Fruit fly (Drosophila melanogaster) whole organism, wandering third instar larva: ENCODE measurements around the gene jagn.

Experiments used
- Abd-B ChIP-seq: fragments of >200 bp; optimal IDR thresholded peaks from 2 replicates; lab custom pipeline; 2017; ENCODE audit warnings: missing biosample characterization, missing genetic modification characterization
- CG32264 ChIP-seq: fragments of 200-800 bp; sonication (Bioruptor generic); optimal IDR thresholded peaks from 2 replicates; lab custom pipeline; 2016; ENCODE audit warnings: missing biosample characterization, missing genetic modification characterization
- CG9705 ChIP-seq: fragments of 200-800 bp; sonication (Bioruptor generic); optimal IDR thresholded peaks from 2 replicates; lab custom pipeline; 2018; ENCODE audit warnings: missing biosample characterization, mild to moderate bottlenecking, missing genetic modification characterization
- CrebA ChIP-seq: fragments of 200-800 bp; sonication (Bioruptor generic); optimal IDR thresholded peaks from 2 replicates; lab custom pipeline; 2016; ENCODE audit warnings: missing biosample characterization, mild to moderate bottlenecking, missing genetic modification characterization, borderline replicate concordance
- Dfd ChIP-seq: fragments of >200 bp; optimal IDR thresholded peaks from 2 replicates; lab custom pipeline; 2017; ENCODE audit warnings: missing biosample characterization, missing genetic modification characterization
- Dif ChIP-seq: fragments of 200-275, 200-300 bp; sonication (Bioruptor generic); optimal IDR thresholded peaks from 2 replicates; lab custom pipeline; 2018; ENCODE audit warnings: missing biosample characterization, missing genetic modification characterization; ENCODE audit not compliant: partially characterized antibody
- GATAd ChIP-seq: sonication (Bioruptor generic); optimal IDR thresholded peaks from 2 replicates; lab custom pipeline; 2016; ENCODE audit warnings: missing biosample characterization, missing genetic modification characterization
- HLH106 ChIP-seq: fragments of 200-800 bp; optimal IDR thresholded peaks from 3 replicates; lab custom pipeline; 2019; ENCODE audit warnings: missing biosample characterization, mild to moderate bottlenecking, missing genetic modification characterization, moderate library complexity
- Hnf4 ChIP-seq: fragments of 200-800 bp; sonication (Bioruptor generic); optimal IDR thresholded peaks from 2 replicates; lab custom pipeline; 2016; ENCODE audit warnings: missing biosample characterization, mild to moderate bottlenecking, missing genetic modification characterization
- Hr78 ChIP-seq: fragments of >200 bp; optimal IDR thresholded peaks from 2 replicates; lab custom pipeline; 2017; ENCODE audit warnings: missing biosample characterization, missing genetic modification characterization
- Hr83 ChIP-seq: fragments of 200-300 bp; sonication (Bioruptor generic); optimal IDR thresholded peaks from 2 replicates; lab custom pipeline; 2016; ENCODE audit warnings: missing biosample characterization, mild to moderate bottlenecking, missing genetic modification characterization, moderate library complexity; ENCODE audit not compliant: poor library complexity, severe bottlenecking
- Jra ChIP-seq: sonication (Bioruptor generic); optimal IDR thresholded peaks from 2 replicates; lab custom pipeline; 2016; ENCODE audit warnings: missing biosample characterization, missing genetic modification characterization
- Mio ChIP-seq: sonication (Bioruptor generic); optimal IDR thresholded peaks from 2 replicates; lab custom pipeline; 2016; ENCODE audit warnings: missing biosample characterization, missing genetic modification characterization
- Myc ChIP-seq: fragments of >200 bp; optimal IDR thresholded peaks from 2 replicates; lab custom pipeline; 2017
- N ChIP-seq: fragments of >200 bp; optimal IDR thresholded peaks from 2 replicates; lab custom pipeline; 2018; ENCODE audit warnings: missing biosample characterization, missing external identifiers, missing genetic modification characterization
- OdsH ChIP-seq: fragments of 200-800 bp; sonication (Bioruptor generic); optimal IDR thresholded peaks from 2 replicates; lab custom pipeline; 2016; ENCODE audit warnings: missing biosample characterization, mild to moderate bottlenecking, missing genetic modification characterization
- Rel ChIP-seq, 2 experiments: fragments of 200-800 bp; sonication (Bioruptor generic) in 1 of 2; optimal IDR thresholded peaks; 2 replicates in 1 of 2; 3 replicates in 1 of 2; lab custom pipeline; 2016 to 2019; ENCODE audit warnings: mild to moderate bottlenecking in 2 of 2, missing biosample characterization in 2 of 2, missing genetic modification characterization in 2 of 2, moderate library complexity in 1 of 2
- Sp1 ChIP-seq: fragments of 200-800 bp; sonication (Bioruptor generic); optimal IDR thresholded peaks from 3 replicates; lab custom pipeline; 2019; ENCODE audit warnings: missing biosample characterization, mild to moderate bottlenecking, missing genetic modification characterization, moderate library complexity
- Vsx2 ChIP-seq: fragments of 200-300, 225-300 bp; sonication (Bioruptor generic); optimal IDR thresholded peaks from 2 replicates; lab custom pipeline; 2018; ENCODE audit warnings: missing biosample characterization, missing genetic modification characterization; ENCODE audit not compliant: partially characterized antibody
- br ChIP-seq: fragments of 200-800 bp; sonication (Bioruptor generic); optimal IDR thresholded peaks from 2 replicates; lab custom pipeline; 2016; ENCODE audit warnings: missing biosample characterization, missing genetic modification characterization
- brk ChIP-seq: fragments of 200-800 bp; sonication (Bioruptor generic); optimal IDR thresholded peaks from 2 replicates; lab custom pipeline; 2016; ENCODE audit warnings: missing biosample characterization, mild to moderate bottlenecking, missing genetic modification characterization
- dl ChIP-seq, 2 experiments: fragments of 175-275, 200-275 bp in 1 of 2; fragments of 200-275 bp in 1 of 2; sonication (Bioruptor generic); optimal IDR thresholded peaks; lab custom pipeline; 2018; ENCODE audit warnings: mild to moderate bottlenecking in 2 of 2, missing biosample characterization in 2 of 2, missing genetic modification characterization in 2 of 2, moderate library complexity in 2 of 2; ENCODE audit not compliant: partially characterized antibody in 2 of 2, insufficient read depth in 1 of 2
- dmrt93B ChIP-seq: fragments of 200-800 bp; sonication (Bioruptor generic); optimal IDR thresholded peaks from 2 replicates; lab custom pipeline; 2018; ENCODE audit warnings: missing biosample characterization, mild to moderate bottlenecking, missing genetic modification characterization
- dsf ChIP-seq: sonication (Bioruptor generic); optimal IDR thresholded peaks from 2 replicates; lab custom pipeline; 2016; ENCODE audit warnings: missing biosample characterization, missing genetic modification characterization, borderline replicate concordance
- ey ChIP-seq: fragments of 200-800 bp; sonication (Bioruptor generic); optimal IDR thresholded peaks from 2 replicates; lab custom pipeline; 2016; ENCODE audit warnings: missing biosample characterization, missing genetic modification characterization
- foxo ChIP-seq, 2 experiments: fragments of 200-800 bp; sonication (Bioruptor generic); optimal IDR thresholded peaks; 2 replicates in 1 of 2; 3 replicates in 1 of 2; lab custom pipeline; 2016 to 2017; ENCODE audit warnings: missing biosample characterization in 2 of 2, missing genetic modification characterization in 2 of 2
- fru ChIP-seq: fragments of 200-800 bp; sonication (Bioruptor generic); optimal IDR thresholded peaks from 3 replicates; lab custom pipeline; 2016; ENCODE audit warnings: missing biosample characterization, mild to moderate bottlenecking, missing genetic modification characterization
- h ChIP-seq: fragments of 200-800 bp; sonication (Bioruptor generic); optimal IDR thresholded peaks from 3 replicates; lab custom pipeline; 2016; ENCODE audit warnings: missing biosample characterization, mild to moderate bottlenecking, missing genetic modification characterization
- jim ChIP-seq: fragments of 175-275, 200-325 bp; sonication (Bioruptor generic); optimal IDR thresholded peaks from 2 replicates; lab custom pipeline; 2016; ENCODE audit warnings: missing biosample characterization, mild to moderate bottlenecking, missing genetic modification characterization
- lola ChIP-seq: fragments of >200 bp; optimal IDR thresholded peaks from 2 replicates; lab custom pipeline; 2017; ENCODE audit warnings: missing biosample characterization, missing genetic modification characterization
- pan ChIP-seq: fragments of >200 bp; optimal IDR thresholded peaks from 2 replicates; lab custom pipeline; 2017
- psq ChIP-seq: fragments of 200-800 bp; sonication (Bioruptor generic); optimal IDR thresholded peaks from 3 replicates; lab custom pipeline; 2017; ENCODE audit warnings: missing biosample characterization, mild to moderate bottlenecking, missing genetic modification characterization, moderate library complexity
- rgr ChIP-seq: fragments of 200-800 bp; sonication (Bioruptor generic); optimal IDR thresholded peaks from 3 replicates; lab custom pipeline; 2016; ENCODE audit warnings: missing biosample characterization, mild to moderate bottlenecking, missing genetic modification characterization
- sage ChIP-seq: fragments of 200-800 bp; sonication (Bioruptor generic); optimal IDR thresholded peaks from 2 replicates; lab custom pipeline; 2016; ENCODE audit warnings: missing biosample characterization, mild to moderate bottlenecking, missing genetic modification characterization
- sv ChIP-seq: fragments of 200-800 bp; sonication (Bioruptor generic); optimal IDR thresholded peaks from 3 replicates; lab custom pipeline; 2016; ENCODE audit warnings: missing biosample characterization, missing genetic modification characterization
- tai ChIP-seq: sonication (Bioruptor generic); optimal IDR thresholded peaks from 2 replicates; lab custom pipeline; 2016; ENCODE audit warnings: missing biosample characterization, missing genetic modification characterization
- usp ChIP-seq: fragments of >200 bp; optimal IDR thresholded peaks from 2 replicates; lab custom pipeline; 2017; ENCODE audit warnings: missing biosample characterization, missing genetic modification characterization
- woc ChIP-seq: sonication (Bioruptor generic); optimal IDR thresholded peaks from 2 replicates; lab custom pipeline; 2016; ENCODE audit warnings: missing biosample characterization, mild to moderate bottlenecking, missing genetic modification characterization

jagn gene

DNA sequence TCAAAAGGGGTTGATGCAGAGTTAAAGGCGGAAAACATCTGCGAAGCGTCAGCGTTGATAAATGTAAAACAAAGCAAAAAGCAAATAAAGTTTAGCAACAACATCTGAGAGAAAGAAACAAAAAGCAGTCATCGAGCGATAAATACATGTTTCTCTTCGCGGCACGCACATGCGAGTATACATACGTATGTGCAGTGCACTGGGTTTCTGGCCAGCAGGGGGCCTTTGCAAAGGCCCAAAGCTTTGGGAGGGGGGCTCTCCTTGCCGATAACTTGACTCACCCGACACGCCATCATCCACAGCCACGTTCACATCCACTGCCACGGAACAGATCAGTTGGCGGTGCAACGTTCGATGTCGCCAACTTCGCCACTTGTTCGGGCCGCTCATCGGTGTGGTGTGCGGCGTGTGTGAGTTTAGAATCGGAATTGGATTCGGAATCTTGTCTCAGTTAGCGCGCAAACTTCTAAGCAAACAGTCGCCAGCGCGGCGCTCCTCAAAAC is 34.1 kb downstream of the jagn start, which contains the start of gene CG42675:
Gene CG42675 (plus strand): TSS at position 453 of the 503 bp plus-strand sequence.
- TF ChIP-seq dl (GFP tag; optimal IDR thresholded peaks at IDR 0.05; lab: Kevin White, UChicago; ENCODE audit: insufficient read depth in 1 of 2, partially characterized antibody in 2 of 2) (no peak), CrebA (GFP tag; lab: Kevin White, UChicago) (peak; percentile 25)
- TF ChIP-seq, all 38 proteins: peak for 1

dm6 chr3R:5821243-5821642 is 42.1 kb downstream of the jagn start, which contains the start of gene Hpr1:
Gene Hpr1 (minus strand): TSS chr3R:5821440.
- TF ChIP-seq rgr (GFP tag; lab: Kevin White, UChicago): no peak
- TF ChIP-seq Abd-B: no peak
- peak; percentile 33 for TF ChIP-seq sage (GFP tag; lab: Kevin White, UChicago)
- TF ChIP-seq, all 38 proteins: peak for 1

DNA sequence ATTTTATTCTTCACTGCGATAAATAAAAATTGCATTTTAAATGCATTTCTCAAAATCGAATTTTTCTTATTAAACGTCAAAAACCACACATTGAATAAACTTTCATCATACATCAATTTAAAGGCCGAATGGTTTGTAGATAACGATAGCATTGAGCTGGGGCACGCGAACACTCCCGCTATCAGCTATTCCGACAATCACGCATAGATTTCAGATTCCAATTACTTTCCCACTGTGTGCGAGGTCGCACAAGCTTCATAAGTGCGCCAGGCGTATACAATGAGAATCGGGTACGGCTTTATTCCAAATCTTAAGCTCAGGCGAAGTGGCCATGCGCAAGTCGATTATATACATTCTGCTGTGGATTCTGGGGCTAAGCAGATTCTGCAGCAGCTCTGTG is 42.6 kb downstream of the jagn start, which contains the start of gene CG46303:
Gene CG46303 (plus strand): TSS at position 223 of the 400 bp plus-strand sequence.
- no peak for TF ChIP-seq Vsx2 (GFP tag; lab: Kevin White, UChicago)
- TF ChIP-seq psq (GFP tag; lab: Kevin White, UChicago): no peak
- TF ChIP-seq h (GFP tag; lab: Kevin White, UChicago): peak; percentile 51
- TF ChIP-seq Jra (GFP tag; lab: Kevin White, UChicago): no peak
- no peak for TF ChIP-seq Dif (GFP tag; lab: Kevin White, UChicago)
- no peak for TF ChIP-seq Myc (lab: Kevin White, UChicago)
- no peak for TF ChIP-seq sage (GFP tag; lab: Kevin White, UChicago)
- TF ChIP-seq sv (GFP tag; lab: Kevin White, UChicago): no peak

DNA sequence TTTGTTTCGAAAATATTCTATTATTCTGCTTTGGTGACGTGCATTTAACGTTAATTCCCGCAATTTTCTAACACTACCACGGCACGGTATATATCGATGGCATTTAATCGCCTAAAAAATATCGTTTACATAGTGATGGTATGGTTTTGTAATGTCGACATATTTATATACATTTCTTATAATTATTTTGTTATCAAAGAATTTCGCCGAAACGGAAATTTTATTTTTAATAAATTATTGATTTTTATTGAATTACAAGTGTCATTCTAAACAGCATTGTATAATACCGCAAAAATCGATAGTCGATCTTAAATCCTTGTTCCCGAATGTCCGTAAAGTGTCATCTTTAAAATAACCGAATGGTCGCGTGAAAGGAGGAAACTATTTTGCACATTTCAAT is 45.3 kb downstream of the jagn start, which contains the start of the genes Sec20 and dgrn:
Gene Sec20 (minus strand): TSS at position 77 of the 400 bp plus-strand sequence.
Gene dgrn (plus strand): TSS at position 160 of the 400 bp plus-strand sequence.
- no peak for TF ChIP-seq Abd-B
- TF ChIP-seq dsf (GFP tag; lab: Kevin White, UChicago): peak; percentile 58
- TF ChIP-seq Hr78 (GFP tag; lab: Kevin White, UChicago): no peak
- peak; percentile 88 for TF ChIP-seq Hnf4 (GFP tag; lab: Kevin White, UChicago)
- TF ChIP-seq brk (GFP tag; lab: Kevin White, UChicago): peak; percentile 92
- peak; percentile 83 for TF ChIP-seq h (GFP tag; lab: Kevin White, UChicago)
- TF ChIP-seq Rel (GFP tag; optimal IDR thresholded peaks at IDR 0.05; lab: Kevin White, UChicago): peak; percentile 25
- peak; percentile 41 for TF ChIP-seq Rel (tag; optimal IDR thresholded peaks at IDR 0.05; lab: Kevin White, UChicago)
- TF ChIP-seq HLH106: peak; percentile 78
- TF ChIP-seq Myc (lab: Kevin White, UChicago): peak; percentile 33
- TF ChIP-seq jim (GFP tag; lab: Kevin White, UChicago): no peak
- TF ChIP-seq rgr (GFP tag; lab: Kevin White, UChicago): peak; percentile 82
- no peak for TF ChIP-seq N (GFP tag; lab: Kevin White, UChicago)
- TF ChIP-seq br (GFP tag; lab: Kevin White, UChicago): peak; percentile 70
- TF ChIP-seq Hr83 (GFP tag; lab: Kevin White, UChicago): peak; percentile 27
- peak; percentile 68 for TF ChIP-seq psq (GFP tag; lab: Kevin White, UChicago)
- TF ChIP-seq dl (GFP tag; optimal IDR thresholded peaks at IDR 0.05; lab: Kevin White, UChicago; ENCODE audit: insufficient read depth in 1 of 2, partially characterized antibody in 2 of 2): no peak
- TF ChIP-seq usp: no peak
- TF ChIP-seq GATAd (GFP tag; lab: Kevin White, UChicago): no peak
- no peak for TF ChIP-seq lola (GFP tag; lab: Kevin White, UChicago)
- peak; percentile 86 for TF ChIP-seq Jra (GFP tag; lab: Kevin White, UChicago)
- peak in 1 of 2 experiments; percentile 79 for TF ChIP-seq foxo (GFP tag; optimal IDR thresholded peaks at IDR 0.05; lab: Kevin White, UChicago)
- TF ChIP-seq ey (GFP tag; lab: Kevin White, UChicago): peak; percentile 50
- TF ChIP-seq OdsH (GFP tag; lab: Kevin White, UChicago): peak; percentile 77
- peak; percentile 48 for TF ChIP-seq CG9705 (GFP tag; lab: Kevin White, UChicago)
- TF ChIP-seq woc: peak; percentile 76
- peak; percentile 67 for TF ChIP-seq fru (GFP tag; lab: Kevin White, UChicago)
- TF ChIP-seq CG32264 (GFP tag; lab: Kevin White, UChicago): peak; percentile 21
- TF ChIP-seq sv (GFP tag; lab: Kevin White, UChicago): peak; percentile 68
- peak; percentile 45 for TF ChIP-seq dmrt93B (GFP tag; lab: Kevin White, UChicago)
- no peak for TF ChIP-seq tai (GFP tag; lab: Kevin White, UChicago)
- no peak for TF ChIP-seq Dfd
- no peak for TF ChIP-seq Mio (GFP tag; lab: Kevin White, UChicago)
- no peak for TF ChIP-seq pan (lab: Kevin White, UChicago)
- TF ChIP-seq Sp1 (GFP tag; lab: Kevin White, UChicago): peak; percentile 70
- peak; percentile 46 for TF ChIP-seq CrebA (GFP tag; lab: Kevin White, UChicago)
- TF ChIP-seq sage (GFP tag; lab: Kevin White, UChicago): peak; percentile 78
